Worm (Caenorhabditis elegans) whole organism, early embryonic: ENCODE measurements around the gene R09H10.7.

Experiments
- B0310.2 ChIP-seq: sonication (generic microtip); optimal IDR thresholded peaks from 2 replicates; lab custom pipeline; 2016; ENCODE audit warnings: mild to moderate bottlenecking, missing genetic modification characterization, missing compliant biosample characterization
- F13C5.2 ChIP-seq: sonication (generic microtip); optimal IDR thresholded peaks from 2 replicates; lab custom pipeline; 2017; ENCODE audit warnings: mild to moderate bottlenecking, missing genetic modification characterization, inconsistent platforms, missing compliant biosample characterization
- ama-1 ChIP-seq: fragments of 150-350 bp; optimal IDR thresholded peaks from 2 replicates; lab custom pipeline; 2014
- ceh-13 ChIP-seq: fragments of 200-800 bp; sonication (Bioruptor generic); optimal IDR thresholded peaks from 2 replicates; lab custom pipeline; 2018; ENCODE audit warnings: mild to moderate bottlenecking, missing genetic modification characterization, missing compliant biosample characterization
- flt-1 ChIP-seq: fragments of 200-800 bp; sonication (Bioruptor generic); IDR thresholded peaks from 2 replicates; pipeline ENCODE4 v1.3.6; 2022; ENCODE audit warnings: missing genetic modification characterization, missing compliant biosample characterization
- hmbx-1 ChIP-seq: sonication (generic microtip); optimal IDR thresholded peaks from 2 replicates; lab custom pipeline; 2016; ENCODE audit warnings: mild to moderate bottlenecking, missing genetic modification characterization, missing compliant biosample characterization
- pes-1 ChIP-seq: fragments of 200-800 bp; sonication (Bioruptor generic); IDR thresholded peaks from 2 replicates; pipeline ENCODE4 v1.3.6; 2022; ENCODE audit warnings: missing genetic modification reagents, missing genetic modification characterization, missing compliant biosample characterization
- scrt-1 ChIP-seq: fragments of 200-800 bp; sonication (Bioruptor generic); IDR thresholded peaks from 2 replicates; pipeline ENCODE4 v1.3.6; 2022; ENCODE audit warnings: missing genetic modification characterization, missing compliant biosample characterization
- sea-1 ChIP-seq: fragments of 200-800 bp; sonication (Bioruptor generic); conservative IDR thresholded peaks from 2 replicates; pipeline ENCODE4 v1.3.6; 2022; ENCODE audit warnings: missing genetic modification characterization, missing compliant biosample characterization
- tbx-37 ChIP-seq: fragments of 200-800 bp; sonication (Bioruptor generic); conservative IDR thresholded peaks from 2 replicates; pipeline ENCODE4 v1.3.6; 2022; ENCODE audit warnings: missing genetic modification reagents, missing genetic modification characterization, missing compliant biosample characterization
- tra-4 ChIP-seq: sonication (generic microtip); optimal IDR thresholded peaks from 2 replicates; lab custom pipeline; 2017; ENCODE audit warnings: missing genetic modification characterization, missing compliant biosample characterization

DNA sequence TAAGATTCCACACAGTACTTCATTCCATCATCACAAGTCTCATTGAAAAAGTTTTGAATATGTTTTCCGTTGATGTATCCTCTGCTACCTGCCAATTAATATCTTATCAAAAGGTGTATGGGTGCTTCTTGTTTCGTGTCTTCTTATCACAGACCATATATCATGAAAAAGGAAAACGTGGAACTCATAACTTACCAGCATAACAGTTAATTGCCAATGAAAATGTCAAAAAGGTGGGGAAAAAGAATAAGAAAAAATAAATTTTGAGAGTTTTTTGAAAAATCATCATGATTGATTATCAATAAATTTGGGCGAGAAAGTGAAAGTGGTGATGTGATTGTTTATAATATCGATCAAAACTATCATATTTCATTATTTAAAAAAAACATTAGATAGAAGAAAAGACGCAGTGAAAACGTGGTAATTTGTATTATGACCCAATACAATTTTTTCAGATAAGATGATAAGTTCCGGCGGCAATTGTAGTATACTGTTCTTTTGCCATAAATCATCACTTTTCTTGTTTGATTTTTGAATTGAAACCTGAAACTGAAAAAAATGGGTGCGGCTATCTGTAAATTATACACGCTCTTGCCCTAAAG is 10.1 kb downstream of the R09H10.7 start, which contains the start of gene F56C4.4:
- TF ChIP-seq scrt-1 (GFP tag; lab: Robert Waterston, UW) (no peak), ceh-13 (GFP tag; lab: Kevin White, UChicago) (no peak), tbx-37 (no peak), ama-1 (lab: Kevin White, UChicago) (no peak), hmbx-1 (tag; lab: Kevin White, UChicago) (no peak), pes-1 (GFP tag; lab: Robert Waterston, UW) (no peak), F13C5.2 (tag; lab: Kevin White, UChicago) (no peak), flt-1 (GFP tag; lab: Robert Waterston, UW) (no peak), sea-1 (GFP tag; lab: Robert Waterston, UW) (no peak), B0310.2 (no peak), tra-4 (tag; lab: Kevin White, UChicago) (no peak)
